Worm (Caenorhabditis elegans) whole organism, young adult: ENCODE results near the gene nhr-20.

Experiments
- F33H1.4 ChIP-seq: fragments of 200-800 bp; sonication (Bioruptor generic); IDR thresholded peaks from 2 replicates; pipeline ENCODE4 v1.3.6; 2022; ENCODE audit warnings: missing genetic modification reagents, missing genetic modification characterization, missing compliant biosample characterization
- pha-4 ChIP-seq: fragments of 150-350 bp; sonication (generic microtip); optimal IDR thresholded peaks from 2 replicates; lab custom pipeline; 2014; ENCODE audit warnings: missing biosample characterization, missing genetic modification reagents, missing genetic modification characterization

DNA sequence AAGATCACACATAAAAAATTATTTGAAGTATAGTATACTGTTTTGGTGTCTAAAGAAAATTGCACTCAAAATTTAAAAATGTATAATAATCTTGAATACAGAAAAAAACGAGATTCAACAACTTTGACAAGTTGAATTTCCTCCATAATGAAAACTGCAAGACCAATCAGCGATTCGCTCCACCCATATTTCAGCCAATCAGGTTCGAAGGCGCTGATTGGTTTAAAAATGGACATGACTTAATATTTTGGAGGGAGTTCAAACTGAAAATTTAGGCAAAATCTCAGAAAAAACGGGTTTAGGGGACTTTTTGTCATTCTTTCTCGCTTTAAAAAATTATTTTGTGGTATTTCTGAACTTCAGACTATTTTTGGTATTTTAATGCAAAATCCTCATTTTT is 42.7 kb upstream of the nhr-20 start:
- no peak for TF ChIP-seq pha-4 (tag; lab: Kevin White, UChicago)
- TF ChIP-seq F33H1.4 (GFP tag; lab: Robert Waterston, UW), result no peak
